Fruit fly (Drosophila melanogaster): ENCODE data around the gene MED30.
A peak's percentile ranks its signal among the peaks of the same experiment; 100 is the strongest.

MED30 gene

DNA sequence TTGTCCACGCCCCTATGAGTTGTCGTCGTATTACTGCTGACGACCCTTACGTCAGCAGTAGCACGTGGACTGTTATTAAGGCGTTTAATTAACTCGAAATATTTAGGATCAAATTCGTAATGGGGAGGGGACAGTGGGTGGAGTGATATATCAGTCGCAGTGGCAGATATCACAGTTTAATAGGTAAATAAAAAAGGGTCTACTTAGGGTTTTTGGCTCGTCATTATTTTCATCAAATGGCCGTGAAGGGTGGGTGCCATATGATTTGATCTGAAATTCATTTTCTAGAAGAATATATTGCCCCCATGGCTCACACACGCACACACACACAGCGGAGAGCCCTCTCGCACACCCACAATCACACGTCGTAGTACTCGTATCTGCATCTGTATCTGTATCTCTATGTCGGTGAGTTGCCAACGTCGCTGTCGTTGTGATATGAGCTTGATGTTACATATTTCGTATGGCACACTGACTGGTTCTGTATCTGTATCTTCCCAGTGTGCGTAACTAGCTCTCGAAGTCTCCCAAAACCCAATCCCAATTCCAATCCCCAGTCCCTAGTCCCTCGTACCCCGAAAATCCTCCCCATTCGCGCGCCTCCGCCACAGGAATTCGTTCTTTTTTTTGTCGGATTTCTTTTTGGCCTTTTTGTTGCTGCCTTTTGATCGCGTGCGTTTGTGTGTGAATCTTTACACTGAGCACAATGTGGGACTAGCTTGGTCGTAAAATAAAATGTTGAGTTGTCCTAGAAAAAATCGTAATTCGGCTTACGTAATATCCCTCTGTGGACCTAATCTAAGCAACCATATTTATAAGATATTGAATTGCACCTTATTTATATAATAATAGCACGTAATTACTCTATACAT, 27.2 kb downstream of the MED30 start (continued):
- no peak for TF ChIP-seq CG18476 (GFP tag; optimal IDR thresholded peaks at IDR 0.05)

DNA sequence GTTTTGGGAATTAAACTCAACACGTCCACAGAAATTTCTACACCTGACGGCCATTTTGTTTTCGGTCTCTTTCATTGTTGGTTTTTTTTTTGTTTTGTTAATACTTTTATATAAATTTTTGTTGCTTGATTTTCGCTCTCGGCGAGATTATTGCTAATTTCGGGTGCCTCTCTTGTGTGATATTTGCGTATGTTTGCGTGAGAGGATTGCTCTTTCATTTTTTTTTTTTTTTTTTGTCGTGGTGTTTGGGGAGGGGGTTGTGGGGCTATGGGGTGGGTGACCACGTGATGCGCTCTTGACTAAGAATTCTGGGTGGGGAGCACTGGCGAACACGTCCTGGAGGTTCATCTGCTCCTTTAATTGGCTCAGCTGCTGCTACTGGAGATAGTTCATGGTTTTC, 28.0 kb downstream of the MED30 start:
- TF ChIP-seq CG16779 (GFP tag; IDR thresholded peaks at IDR 0.05) (no peak), Poxn (GFP tag; IDR thresholded peaks at IDR 0.05) (no peak), Trl (optimal IDR thresholded peaks at IDR 0.05) (peak in 1 of 2 experiments; percentile 78), Trl (GFP tag; optimal IDR thresholded peaks at IDR 0.05) (no peak), danr (GFP tag; IDR thresholded peaks at IDR 0.05) (no peak), CG32532 (GFP tag; IDR thresholded peaks at IDR 0.05) (0 out of 2 replicates have a peak, but pooled peaks have one; percentile 37), CG11093 (GFP tag; IDR thresholded peaks at IDR 0.05) (no peak), Nf-YC (tag; optimal IDR thresholded peaks at IDR 0.05) (no peak), chinmo (GFP tag; IDR thresholded peaks at IDR 0.05; ENCODE audit: partially characterized antibody) (peak; percentile 67; the same call in 1 of the 4 replicates), Oaz (GFP tag; IDR thresholded peaks at IDR 0.05) (no peak), jigr1 (GFP tag; IDR thresholded peaks at IDR 0.05) (no peak), HLH3B (GFP tag; IDR thresholded peaks at IDR 0.05) (no peak), gsb (GFP tag; IDR thresholded peaks at IDR 0.05) (no peak), CG32772 (GFP tag; IDR thresholded peaks at IDR 0.05) (peak; percentile 56; the same call in 1 of the 2 replicates), Bgb (GFP tag; IDR thresholded peaks at IDR 0.05; ENCODE audit: partially characterized antibody) (peak; percentile 29; the same call in 1 of the 2 replicates), rib (GFP tag; IDR thresholded peaks at IDR 0.05) (peak; percentile 66), Aef1 (GFP tag; IDR thresholded peaks at IDR 0.05) (no peak; the same call in 2 of the 3 replicates), vnd (GFP tag; IDR thresholded peaks at IDR 0.05; ENCODE audit: partially characterized antibody) (no peak), crol (GFP tag; IDR thresholded peaks at IDR 0.05) (peak; percentile 76), CG6813 (GFP tag; optimal IDR thresholded peaks at IDR 0.05) (no peak), croc (GFP tag; conservative IDR thresholded peaks at IDR 0.05) (no peak), caup (GFP tag; optimal IDR thresholded peaks at IDR 0.05; ENCODE audit: severe bottlenecking) (no peak), CG12104 (GFP tag; optimal IDR thresholded peaks at IDR 0.05) (peak; percentile 5), Drgx (GFP tag; IDR thresholded peaks at IDR 0.05) (0 out of 2 replicates have a peak, but pooled peaks have one; percentile 30), fd3F (GFP tag; optimal IDR thresholded peaks at IDR 0.05) (no peak), zfh1 (GFP tag; IDR thresholded peaks at IDR 0.05) (peak; percentile 13; the same call in 1 of the 3 replicates), cwo (GFP tag; optimal IDR thresholded peaks at IDR 0.05) (peak; percentile 50), dati (GFP tag; IDR thresholded peaks at IDR 0.05) (peak; percentile 18; the same call in 1 of the 2 replicates), sqz (GFP tag; optimal IDR thresholded peaks at IDR 0.05) (peak; percentile 15), Dbx (GFP tag; IDR thresholded peaks at IDR 0.05) (peak; percentile 54; the same call in 1 of the 3 replicates), vvl (GFP tag; IDR thresholded peaks at IDR 0.05) (0 out of 2 replicates have a peak, but pooled peaks have one; percentile 38), CG32767 (GFP tag; IDR thresholded peaks at IDR 0.05) (no peak), CG1602 (GFP tag; optimal IDR thresholded peaks at IDR 0.05) (no peak), Sin3A (optimal IDR thresholded peaks at IDR 0.05) (no peak), vfl (GFP tag; optimal IDR thresholded peaks at IDR 0.05) (no peak), Adf1 (GFP tag; IDR thresholded peaks at IDR 0.05) (peak; percentile 51; the same call in 1 of the 2 replicates), dimm (GFP tag; IDR thresholded peaks at IDR 0.05) (no peak), CG3065 (GFP tag; optimal IDR thresholded peaks at IDR 0.05) (no peak), CG7745 (tag; optimal IDR thresholded peaks at IDR 0.05) (no peak), CG10543 (GFP tag; optimal IDR thresholded peaks at IDR 0.05) (peak; percentile 21), ci (GFP tag; IDR thresholded peaks at IDR 0.05) (0 out of 3 replicates have a peak, but pooled peaks have one; percentile 8)

Data from whole organism, embryonic.